Worm (Caenorhabditis elegans) whole organism, L2 larva: ENCODE measurements around the gene lim-4.

ENCODE experiments used
- R02D3.7 ChIP-seq: fragments of 150-350 bp; optimal IDR thresholded peaks from 2 replicates; lab custom pipeline; 2014; ENCODE audit warnings: missing biosample characterization, missing genetic modification characterization
- dmd-4 ChIP-seq: sonication (generic microtip); optimal IDR thresholded peaks from 2 replicates; lab custom pipeline; 2017; ENCODE audit warnings: missing biosample characterization, missing genetic modification characterization
- elt-3 ChIP-seq: sonication (generic microtip); optimal IDR thresholded peaks from 2 replicates; lab custom pipeline; 2017; ENCODE audit warnings: missing biosample characterization, missing genetic modification characterization
- lin-39 ChIP-seq: fragments of 150-350 bp; optimal IDR thresholded peaks from 2 replicates; lab custom pipeline; 2014; ENCODE audit warnings: missing biosample characterization, missing genetic modification reagents, missing genetic modification characterization
- nhr-11 ChIP-seq: fragments of 150-350 bp; optimal IDR thresholded peaks from 2 replicates; lab custom pipeline; 2014; ENCODE audit warnings: missing biosample characterization, missing genetic modification characterization
- skn-1 ChIP-seq: sonication (generic microtip); optimal IDR thresholded peaks from 2 replicates; lab custom pipeline; 2017; ENCODE audit warnings: missing biosample characterization, missing genetic modification characterization
- snpc-4 ChIP-seq: fragments of 150-350 bp; optimal IDR thresholded peaks from 2 replicates; lab custom pipeline; 2014; ENCODE audit warnings: missing biosample characterization, missing genetic modification characterization
- zag-1 ChIP-seq: fragments of 150-350 bp; optimal IDR thresholded peaks from 2 replicates; lab custom pipeline; 2014; ENCODE audit warnings: missing biosample characterization, missing genetic modification characterization
- ztf-4 ChIP-seq: fragments of 150-350 bp; optimal IDR thresholded peaks from 2 replicates; lab custom pipeline; 2014; ENCODE audit warnings: missing biosample characterization, missing genetic modification characterization

DNA sequence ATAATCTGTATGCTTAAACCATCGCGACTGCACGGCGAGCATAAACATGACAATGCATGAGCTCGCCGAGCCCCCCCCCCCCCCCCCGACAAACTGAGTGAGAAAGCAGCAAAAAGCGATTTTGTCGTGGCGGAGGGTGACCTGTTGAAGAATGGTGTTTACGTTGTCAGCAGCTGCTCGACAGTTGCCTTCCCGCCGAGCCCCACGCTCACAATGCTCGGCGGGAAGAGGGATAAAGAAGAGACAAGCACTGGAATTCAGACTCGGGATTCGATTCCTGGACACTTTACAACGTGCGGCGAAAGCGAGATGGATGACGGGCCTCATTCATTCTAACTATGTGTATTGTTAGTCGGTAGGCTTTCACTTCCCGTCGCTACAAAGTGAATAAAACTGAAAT, 27.4 kb upstream of the lim-4 start:
- TF ChIP-seq dmd-4 (tag; lab: Kevin White, UChicago) (no peak), zag-1 (tag; lab: Kevin White, UChicago) (no peak), elt-3 (tag; lab: Kevin White, UChicago) (no peak), snpc-4 (no peak), skn-1 (tag; lab: Kevin White, UChicago) (no peak), lin-39 (tag; lab: Kevin White, UChicago) (no peak), ztf-4 (no peak), nhr-11 (no peak), R02D3.7 (tag; lab: Kevin White, UChicago) (no peak)
